Worm (Caenorhabditis elegans) whole organism, young adult: Measurements from ENCODE around the gene ncx-6.

Source experiments
- B0019.2 ChIP-seq: fragments of 200-800 bp; sonication (Bioruptor generic); conservative IDR thresholded peaks from 2 replicates; pipeline ENCODE4 v1.3.6; 2022; ENCODE audit warnings: missing genetic modification reagents, missing genetic modification characterization, missing compliant biosample characterization
- C06A6.2 ChIP-seq: fragments of 200-800 bp; sonication (Bioruptor generic); conservative IDR thresholded peaks from 2 replicates; pipeline ENCODE4 v1.3.6; 2022; ENCODE audit warnings: missing genetic modification characterization, missing compliant biosample characterization
- F49E8.2 ChIP-seq: sonication (generic microtip); optimal IDR thresholded peaks from 3 replicates; lab custom pipeline; 2017; ENCODE audit warnings: missing genetic modification characterization, mild to moderate bottlenecking, missing compliant biosample characterization, antibody characterized with exemption, moderate library complexity; ENCODE audit not compliant: insufficient read depth
- dpl-1 ChIP-seq: fragments of 150-350 bp; optimal IDR thresholded peaks from 2 replicates; lab custom pipeline; 2014; ENCODE audit warnings: missing biosample characterization, missing genetic modification reagents, missing genetic modification characterization
- hlh-26 ChIP-seq: fragments of 200-800 bp; sonication (Bioruptor generic); conservative IDR thresholded peaks from 2 replicates; pipeline ENCODE4 v1.3.6; 2022; ENCODE audit warnings: missing genetic modification reagents, missing genetic modification characterization, missing compliant biosample characterization
- hrde-1 ChIP-seq: sonication (generic microtip); optimal IDR thresholded peaks from 2 replicates; lab custom pipeline; 2016; ENCODE audit warnings: missing genetic modification characterization, mild to moderate bottlenecking, missing compliant biosample characterization, moderate library complexity, missing genotype, missing genetic modification reagents, borderline replicate concordance
- pha-4 ChIP-seq: fragments of 150-350 bp; sonication (generic microtip); optimal IDR thresholded peaks from 2 replicates; lab custom pipeline; 2014; ENCODE audit warnings: missing biosample characterization, missing genetic modification reagents, missing genetic modification characterization
- snpc-4 ChIP-seq, 5 experiments: fragments of 150-350 bp in 1 of 5; sonication (generic microtip) in 4 of 5; optimal IDR thresholded peaks; 2 replicates each; lab custom pipeline; 2014 to 2018; ENCODE audit warnings: missing genetic modification characterization in 5 of 5, missing biosample characterization in 3 of 5, antibody characterized with exemption in 2 of 5, mild to moderate bottlenecking in 2 of 5, missing compliant biosample characterization in 2 of 5, missing genotype in 2 of 5, moderate library complexity in 2 of 5, missing genetic modification reagents in 1 of 5
- unc-62 ChIP-seq: fragments of 150-350 bp; optimal IDR thresholded peaks from 2 replicates; lab custom pipeline; 2014; ENCODE audit warnings: missing biosample characterization, missing genetic modification reagents, missing genetic modification characterization

ce11 chrIII:9757414-9757813 lies 43.7 kb upstream of the ncx-6 start, which contains the start of gene vps-53:
- no peak for TF ChIP-seq B0019.2 (GFP tag; lab: Robert Waterston, UW)
- TF ChIP-seq F49E8.2 (tag; lab: Kevin White, UChicago): no peak
- TF ChIP-seq pha-4 (tag; lab: Kevin White, UChicago): no peak
- no peak for TF ChIP-seq hrde-1 (tag; lab: Kevin White, UChicago)
- TF ChIP-seq snpc-4 (GFP tag; optimal IDR thresholded peaks at IDR 0.05; lab: Kevin White, UChicago): no peak
- no peak for TF ChIP-seq snpc-4 (tag; optimal IDR thresholded peaks at IDR 0.05; lab: Kevin White, UChicago)
- no peak for TF ChIP-seq unc-62 (GFP tag; lab: Kevin White, UChicago)
- no peak for TF ChIP-seq hlh-26
- no peak for TF ChIP-seq C06A6.2 (GFP tag; lab: Robert Waterston, UW)
- TF ChIP-seq dpl-1 (GFP tag; lab: Kevin White, UChicago): no peak
